Fruit fly (Drosophila melanogaster): ENCODE measurements around the gene CG14893.

The CG14893 gene

dm6 chr3R:16617650-16618049, 2.9 kb upstream of the CG14893 start, which contains the start of gene CG17560:
TSS of gene CG17560 (plus strand) at chr3R:16617950.
- TF ChIP-seq noc (tag; optimal IDR thresholded peaks at IDR 0.05) = no peak

dm6 chr3R:16624371-16624749, 3.8 kb downstream of the CG14893 start, which contains the start of gene Ccdc114:
TSS of gene Ccdc114 (minus strand) at chr3R:16624717.
- no peak for TF ChIP-seq noc (tag; optimal IDR thresholded peaks at IDR 0.05)

- TF ChIP-seq noc (tag; optimal IDR thresholded peaks at IDR 0.05) = no peak
Observed at dm6 chr3R:16624750-16625549, 4.4 kb downstream of the CG14893 start, which contains the start of gene Fas1. TSS of gene Fas1 (plus strand) at chr3R:16625238.

- TF ChIP-seq noc (tag; optimal IDR thresholded peaks at IDR 0.05) = no peak
Observed at dm6 chr3R:16625844-16626430, 5.4 kb downstream of the CG14893 start.

- no peak for TF ChIP-seq noc (tag; optimal IDR thresholded peaks at IDR 0.05)
Observed at dm6 chr3R:16626899-16627432, 6.4 kb downstream of the CG14893 start.

- TF ChIP-seq noc (tag; optimal IDR thresholded peaks at IDR 0.05) = no peak
Observed at dm6 chr3R:16630564-16630963, 10.0 kb downstream of the CG14893 start.

- TF ChIP-seq noc (tag; optimal IDR thresholded peaks at IDR 0.05) = no peak
Observed at dm6 chr3R:16632698-16633097, 12.1 kb downstream of the CG14893 start.

dm6 chr3R:16640005-16640408, 19.4 kb downstream of the CG14893 start, which contains the start of gene nonA-l:
TSS of gene nonA-l (plus strand) at chr3R:16640205.
- no peak for TF ChIP-seq noc (tag; optimal IDR thresholded peaks at IDR 0.05)

- TF ChIP-seq noc (tag; optimal IDR thresholded peaks at IDR 0.05) = no peak
Observed at dm6 chr3R:16643591-16643990, 23.0 kb downstream of the CG14893 start, which contains the start of gene Arl6IP1. TSS of gene Arl6IP1 (plus strand) at chr3R:16643605.

- no peak for TF ChIP-seq noc (tag; optimal IDR thresholded peaks at IDR 0.05)
Observed at dm6 chr3R:16646952-16647715, 26.6 kb downstream of the CG14893 start, which contains the start of the genes CG10324 and CCT3. TSS of gene CG10324 (minus strand) at chr3R:16647004. TSS of gene CCT3 (plus strand) at chr3R:16647605.

- no peak for TF ChIP-seq noc (tag; optimal IDR thresholded peaks at IDR 0.05)
Observed at dm6 chr3R:16647716-16648016, 27.1 kb downstream of the CG14893 start.

- no peak for TF ChIP-seq noc (tag; optimal IDR thresholded peaks at IDR 0.05)
Observed at dm6 chr3R:16649282-16649681, 28.7 kb downstream of the CG14893 start.

dm6 chr3R:16650950-16651349, 30.4 kb downstream of the CG14893 start, which contains the start of gene Mettl4:
TSS of gene Mettl4 (minus strand) at chr3R:16651157.
- TF ChIP-seq noc (tag; optimal IDR thresholded peaks at IDR 0.05) = no peak

- peak; percentile 20 for TF ChIP-seq noc (tag; optimal IDR thresholded peaks at IDR 0.05)
Observed at dm6 chr3R:16652091-16652490, 31.5 kb downstream of the CG14893 start, which contains the start of gene CG14907. TSS of gene CG14907 (minus strand) at chr3R:16652319.

- TF ChIP-seq noc (tag; optimal IDR thresholded peaks at IDR 0.05) = no peak
Observed at dm6 chr3R:16655000-16655493, 34.5 kb downstream of the CG14893 start.

Measured in whole organism, larva.